Worm (Caenorhabditis elegans): Measurements from ENCODE around the gene rab-14.

DNA sequence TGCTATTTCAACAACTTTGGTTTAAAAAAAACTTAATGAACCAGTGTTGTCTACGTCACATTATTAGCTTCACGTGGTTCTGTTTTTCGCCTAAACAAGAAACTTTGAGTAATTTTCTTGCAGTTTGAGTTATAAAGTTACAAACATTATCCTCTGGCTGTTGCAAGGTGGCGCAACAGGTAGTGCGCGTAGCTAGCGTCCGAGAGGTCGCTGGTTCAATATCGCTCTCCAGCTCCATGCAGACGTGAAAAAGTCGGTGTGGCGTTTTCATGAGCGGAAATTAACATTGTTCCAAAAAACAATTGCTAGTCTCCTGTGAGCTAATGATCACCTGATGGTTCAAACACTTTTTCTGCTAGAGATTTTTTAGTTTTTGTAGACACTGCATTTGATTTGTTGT, 12.8 kb upstream of the rab-14 start:
- TF ChIP-seq pqm-1 (tag; optimal IDR thresholded peaks at IDR 0.05), result no peak
- TF ChIP-seq fkh-2 (tag; optimal IDR thresholded peaks at IDR 0.05), result no peak
- no peak for TF ChIP-seq nhr-12 (tag; optimal IDR thresholded peaks at IDR 0.05)
- no peak for TF ChIP-seq mdl-1 (tag; optimal IDR thresholded peaks at IDR 0.05)
- no peak for TF ChIP-seq ceh-9 (tag; optimal IDR thresholded peaks at IDR 0.05)
- TF ChIP-seq nhr-23 (tag; optimal IDR thresholded peaks at IDR 0.05), result no peak
- no peak for TF ChIP-seq pha-4 (tag; optimal IDR thresholded peaks at IDR 0.05)
